Fruit fly (Drosophila melanogaster): Measurements from ENCODE around the gene CG6428.

CG6428 gene

DNA sequence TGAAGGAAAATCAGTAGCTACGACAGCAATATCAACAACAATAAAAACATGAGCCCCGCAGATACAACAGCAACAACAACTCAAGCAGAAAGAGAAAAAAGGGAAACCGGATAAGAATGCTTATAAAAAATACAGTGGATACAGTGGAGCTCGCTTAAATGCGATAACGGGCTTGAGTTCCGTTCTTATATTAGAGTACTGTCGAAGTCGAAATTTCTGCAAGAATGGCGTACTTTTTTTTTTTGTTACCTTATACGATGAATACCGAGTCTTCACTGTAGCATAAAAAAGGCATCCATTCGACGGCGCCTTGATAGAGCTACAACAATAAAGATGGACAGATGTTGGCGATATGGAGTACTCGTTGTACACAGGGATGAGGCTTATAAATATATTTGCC is 41.7 kb upstream of the CG6428 start (continued):
- TF ChIP-seq CG9139 (GFP tag; optimal IDR thresholded peaks at IDR 0.05) (peak; percentile 19), CG3919 (GFP tag; optimal IDR thresholded peaks at IDR 0.05) (peak; percentile 72), CG8119 (GFP tag; IDR thresholded peaks at IDR 0.05) (no peak), Hr4 (GFP tag; optimal IDR thresholded peaks at IDR 0.05) (no peak), lz (GFP tag; optimal IDR thresholded peaks at IDR 0.05) (peak; percentile 64), CG4318 (GFP tag; optimal IDR thresholded peaks at IDR 0.05) (no peak), CG8319 (GFP tag; optimal IDR thresholded peaks at IDR 0.05) (peak; percentile 67), Eip75B (GFP tag; optimal IDR thresholded peaks at IDR 0.05) (peak; percentile 54), Sox15 (GFP tag; optimal IDR thresholded peaks at IDR 0.05) (peak; percentile 35), esn (GFP tag; optimal IDR thresholded peaks at IDR 0.05) (peak; percentile 71), vri (GFP tag; optimal IDR thresholded peaks at IDR 0.05) (peak; percentile 37), CG11902 (GFP tag; optimal IDR thresholded peaks at IDR 0.05) (peak; percentile 66), Eip78C (GFP tag) (peak; percentile 84), CG16779 (tag; optimal IDR thresholded peaks at IDR 0.05) (no peak), CG10631 (GFP tag; optimal IDR thresholded peaks at IDR 0.05) (peak; percentile 67), fkh (GFP tag; optimal IDR thresholded peaks at IDR 0.05) (no peak), CG15336 (GFP tag; IDR thresholded peaks at IDR 0.05) (no peak)

DNA sequence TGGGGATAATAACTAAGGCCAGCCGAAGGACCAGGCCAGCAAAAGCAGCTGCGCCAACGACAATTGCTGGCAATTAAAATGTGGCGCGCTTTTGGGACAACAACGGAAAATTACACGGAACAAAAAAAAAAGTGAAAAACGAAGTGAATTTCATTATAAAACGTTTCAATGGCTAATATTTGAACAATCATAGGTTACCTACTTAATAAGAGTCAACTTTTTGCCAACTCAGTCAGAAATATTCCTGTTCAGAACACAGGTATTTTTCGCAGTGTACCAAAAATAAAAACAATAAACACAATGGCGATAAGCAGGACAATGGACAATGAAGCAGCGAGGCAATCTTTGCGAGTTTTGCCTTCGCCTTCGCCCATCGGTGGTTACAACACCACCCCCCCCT is 36.6 kb upstream of the CG6428 start:
- TF ChIP-seq Blimp-1 (GFP tag; optimal IDR thresholded peaks at IDR 0.05) (no peak), Hr39 (GFP tag; optimal IDR thresholded peaks at IDR 0.05) (peak; percentile 20), Eip78C (GFP tag) (peak; percentile 20)

DNA sequence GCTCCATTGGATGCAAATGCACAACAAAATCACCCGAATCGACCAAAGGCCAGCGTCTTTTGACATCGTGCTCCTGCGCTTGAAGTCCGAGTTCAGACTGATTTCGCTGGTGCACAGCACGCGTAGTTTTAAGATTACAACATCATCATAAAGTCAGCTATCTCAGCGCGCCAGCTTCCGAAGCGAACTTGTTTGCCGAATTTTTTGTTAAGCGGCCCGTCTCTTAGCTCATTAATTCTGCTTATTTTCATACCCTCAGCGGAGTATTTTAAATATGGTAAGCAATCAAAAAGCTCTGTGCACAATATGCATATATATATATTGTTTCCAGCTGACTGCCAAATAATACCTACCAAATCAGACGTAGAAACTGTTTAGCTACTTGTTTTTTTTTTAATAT is 2.8 kb upstream of the CG6428 start, which contains the start of gene CG6414:
TSS of gene CG6414 (minus strand) at position 101 of the 400 bp plus-strand sequence.
- TF ChIP-seq svp (GFP tag) (peak; percentile 49), CG10631 (GFP tag; optimal IDR thresholded peaks at IDR 0.05) (no peak), Eip78C (GFP tag) (peak; percentile 48)

DNA sequence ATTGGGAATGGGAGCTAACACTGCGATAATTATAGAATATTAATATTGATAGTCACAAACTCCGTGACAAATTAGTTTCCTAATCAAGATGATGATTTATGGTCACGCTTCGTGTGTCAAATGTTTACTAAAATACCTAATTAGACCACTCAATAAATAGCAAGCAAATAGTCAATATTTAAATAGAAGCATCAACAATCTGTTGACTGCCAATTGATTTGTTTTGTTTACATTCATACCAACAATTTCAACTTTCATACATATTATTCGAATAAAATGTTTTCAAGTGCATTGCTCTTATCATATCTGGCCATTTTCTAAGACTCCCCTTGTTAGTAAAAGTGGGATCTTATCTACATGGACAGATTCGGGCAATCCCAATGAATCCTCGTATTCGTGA is 842 bp downstream of the CG6428 start:
- TF ChIP-seq CG6854 (GFP tag; optimal IDR thresholded peaks at IDR 0.05) = no peak

DNA sequence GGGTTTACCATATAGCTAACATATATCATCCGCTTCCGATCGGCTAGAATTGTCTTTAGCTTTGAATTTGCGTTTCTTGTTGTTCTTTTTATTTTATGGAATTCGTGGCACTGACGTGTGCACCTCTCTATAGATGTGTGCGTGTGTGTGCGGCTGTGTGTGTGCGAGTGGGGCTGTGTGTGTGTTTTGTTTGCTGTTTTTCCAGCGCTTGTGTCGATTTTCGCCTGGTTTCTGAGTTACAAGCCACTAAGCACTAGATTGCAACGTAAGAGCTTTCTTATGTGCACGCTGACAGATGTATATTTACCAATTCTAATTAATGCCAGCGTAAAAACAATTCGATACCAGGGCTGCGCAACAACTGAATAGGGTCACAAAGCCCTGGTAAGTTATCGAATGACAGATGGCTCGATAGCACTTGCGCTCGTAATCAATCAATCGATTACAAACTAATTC is 3.5 kb downstream of the CG6428 start, which contains the start of gene lva:
TSS of gene lva (minus strand) at position 363 of the 456 bp plus-strand sequence.
- TF ChIP-seq esn (GFP tag; optimal IDR thresholded peaks at IDR 0.05) (peak; percentile 12), eg (GFP tag; IDR thresholded peaks at IDR 0.05) (peak; percentile 32; the same call in 1 of the 3 replicates), Sox102F (GFP tag; optimal IDR thresholded peaks at IDR 0.05) (no peak), CG6808 (GFP tag; optimal IDR thresholded peaks at IDR 0.05) (no peak), CG15336 (GFP tag; IDR thresholded peaks at IDR 0.05) (peak; percentile 37; the same call in 1 of the 2 replicates)

DNA sequence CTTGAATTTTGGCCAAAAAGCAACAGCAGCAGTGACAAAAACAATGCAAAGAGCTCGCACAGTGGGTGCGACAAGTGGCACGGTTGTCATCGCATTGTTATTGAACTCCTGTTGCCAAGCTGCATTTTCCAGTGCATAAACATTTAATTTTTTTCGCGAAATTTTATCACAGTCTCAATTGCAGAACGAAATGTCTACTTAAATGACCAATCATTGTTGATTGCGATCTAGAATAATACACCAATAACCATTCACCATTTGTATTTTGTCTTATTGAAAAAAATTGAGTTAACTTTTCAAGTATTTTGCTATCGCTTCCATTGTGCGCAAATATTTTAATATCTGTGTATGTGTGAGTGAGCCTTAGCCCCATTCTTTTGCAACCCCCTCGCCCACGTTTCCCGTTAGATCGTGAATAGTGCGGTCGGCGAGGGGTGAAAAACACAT is 18.2 kb downstream of the CG6428 start:
- TF ChIP-seq CG34406 (GFP tag; optimal IDR thresholded peaks at IDR 0.05) (no peak), Eip93F (GFP tag; optimal IDR thresholded peaks at IDR 0.05) (no peak), CG11762 (GFP tag; optimal IDR thresholded peaks at IDR 0.05; ENCODE audit: insufficient read depth) (no peak), CG11902 (GFP tag; optimal IDR thresholded peaks at IDR 0.05) (no peak), CG6792 (GFP tag; optimal IDR thresholded peaks at IDR 0.05) (no peak), eg (GFP tag; IDR thresholded peaks at IDR 0.05) (0 out of 3 replicates have a peak, but pooled peaks have one; percentile 37), CG3919 (GFP tag; optimal IDR thresholded peaks at IDR 0.05) (no peak), fd85E (GFP tag; optimal IDR thresholded peaks at IDR 0.05) (no peak), OdsH (GFP tag; optimal IDR thresholded peaks at IDR 0.05) (peak; percentile 41), CG8319 (GFP tag; optimal IDR thresholded peaks at IDR 0.05) (no peak), Eip75B (GFP tag; optimal IDR thresholded peaks at IDR 0.05) (no peak), CG11294 (GFP tag; IDR thresholded peaks at IDR 0.05) (peak; percentile 23; the same call in 1 of the 2 replicates), CG3032 (tag; optimal IDR thresholded peaks at IDR 0.05) (no peak), dac (GFP tag; optimal IDR thresholded peaks at IDR 0.05) (peak; percentile 19), CG16779 (tag; optimal IDR thresholded peaks at IDR 0.05) (no peak), pdm3 (GFP tag; optimal IDR thresholded peaks at IDR 0.05) (no peak), net (GFP tag; optimal IDR thresholded peaks at IDR 0.05) (no peak), topi (GFP tag; optimal IDR thresholded peaks at IDR 0.05) (no peak), CG10669 (GFP tag; optimal IDR thresholded peaks at IDR 0.05) (no peak), CG4318 (GFP tag; optimal IDR thresholded peaks at IDR 0.05) (peak; percentile 14), Hr4 (GFP tag; optimal IDR thresholded peaks at IDR 0.05) (peak; percentile 69), salr (GFP tag; optimal IDR thresholded peaks at IDR 0.05) (no peak), esn (GFP tag; optimal IDR thresholded peaks at IDR 0.05) (peak; percentile 10), cyc (GFP tag; optimal IDR thresholded peaks at IDR 0.05) (no peak), CG10631 (GFP tag; optimal IDR thresholded peaks at IDR 0.05) (peak; percentile 42), CG8119 (GFP tag; IDR thresholded peaks at IDR 0.05) (peak; percentile 46; the same call in 1 of the 3 replicates), CG6163 (GFP tag; IDR thresholded peaks at IDR 0.05) (no peak)
